Fruit fly (Drosophila melanogaster): ENCODE measurements around the gene rho.

rho gene

dm6 chr3L:1442906-1443305 is 20.7 kb upstream of the rho start (continued):
- TF ChIP-seq tll (GFP tag; optimal IDR thresholded peaks at IDR 0.05) (no peak), CG2120 (GFP tag; optimal IDR thresholded peaks at IDR 0.05) (no peak), kah (GFP tag; optimal IDR thresholded peaks at IDR 0.05) (peak; percentile 31), CG42726 (GFP tag; IDR thresholded peaks at IDR 0.05; ENCODE audit: partially characterized antibody) (no peak), row (GFP tag; IDR thresholded peaks at IDR 0.05) (peak; percentile 87), Ptx1 (GFP tag; IDR thresholded peaks at IDR 0.05) (peak; percentile 75), klu (GFP tag; IDR thresholded peaks at IDR 0.05) (0 out of 2 replicates have a peak, but pooled peaks have one; percentile 46), Vsx1 (GFP tag; optimal IDR thresholded peaks at IDR 0.05) (peak; percentile 28), Side (GFP tag; optimal IDR thresholded peaks at IDR 0.05) (peak; percentile 74), CG10543 (GFP tag; optimal IDR thresholded peaks at IDR 0.05) (no peak), nau (GFP tag; optimal IDR thresholded peaks at IDR 0.05) (no peak), H15 (GFP tag; IDR thresholded peaks at IDR 0.05) (peak; percentile 92), ind (GFP tag; optimal IDR thresholded peaks at IDR 0.05) (peak; percentile 60), CG30403 (GFP tag; optimal IDR thresholded peaks at IDR 0.05) (peak; percentile 74), hth (optimal IDR thresholded peaks at IDR 0.05) (no peak), CG9932 (GFP tag; IDR thresholded peaks at IDR 0.05) (no peak), sr (GFP tag; IDR thresholded peaks at IDR 0.05) (0 out of 3 replicates have a peak, but pooled peaks have one; percentile 27), CG1602 (GFP tag; optimal IDR thresholded peaks at IDR 0.05) (peak; percentile 91), pzg (GFP tag; optimal IDR thresholded peaks at IDR 0.05) (no peak), CG34422 (GFP tag; IDR thresholded peaks at IDR 0.05) (peak; percentile 90), HLHmδ (GFP tag; optimal IDR thresholded peaks at IDR 0.05) (no peak), pnt (GFP tag; optimal IDR thresholded peaks at IDR 0.05) (peak; percentile 83), CG7357 (GFP tag; IDR thresholded peaks at IDR 0.05) (peak; percentile 76), hkb (optimal IDR thresholded peaks at IDR 0.05) (no peak), hkb (GFP tag; IDR thresholded peaks at IDR 0.05) (peak; percentile 84), Hmr (GFP tag; optimal IDR thresholded peaks at IDR 0.05) (no peak), gro (GFP tag; optimal IDR thresholded peaks at IDR 0.05) (no peak), Trl (optimal IDR thresholded peaks at IDR 0.05) (no peak), Trl (GFP tag; optimal IDR thresholded peaks at IDR 0.05) (peak; percentile 85), Atf3 (GFP tag; optimal IDR thresholded peaks at IDR 0.05) (peak; percentile 71), CG15073 (GFP tag; optimal IDR thresholded peaks at IDR 0.05) (peak; percentile 72), CG18764 (GFP tag; optimal IDR thresholded peaks at IDR 0.05) (peak; percentile 63), eve (GFP tag; optimal IDR thresholded peaks at IDR 0.05) (peak in 1 of 2 experiments; percentile 88), trh (GFP tag; optimal IDR thresholded peaks at IDR 0.05) (peak; percentile 67), CG2889 (GFP tag; IDR thresholded peaks at IDR 0.05) (peak; percentile 57; the same call in 2 of the 3 replicates), Opbp (GFP tag; IDR thresholded peaks at IDR 0.05; ENCODE audit: partially characterized antibody) (no peak), slou (GFP tag; optimal IDR thresholded peaks at IDR 0.05) (no peak), CG15514 (GFP tag; optimal IDR thresholded peaks at IDR 0.05) (no peak), gcm2 (GFP tag; optimal IDR thresholded peaks at IDR 0.05) (peak; percentile 31), sqz (GFP tag; optimal IDR thresholded peaks at IDR 0.05) (peak; percentile 78), ac (GFP tag; optimal IDR thresholded peaks at IDR 0.05) (peak; percentile 72), mirr (GFP tag; optimal IDR thresholded peaks at IDR 0.05) (no peak), pho (GFP tag; optimal IDR thresholded peaks at IDR 0.05) (no peak), gce (GFP tag; IDR thresholded peaks at IDR 0.05) (peak; percentile 88), cas (GFP tag; IDR thresholded peaks at IDR 0.05) (no peak), CG6854 (GFP tag; optimal IDR thresholded peaks at IDR 0.05) (no peak), sna (GFP tag; IDR thresholded peaks at IDR 0.05; ENCODE audit: partially characterized antibody) (no peak), CG32767 (GFP tag; IDR thresholded peaks at IDR 0.05) (peak; percentile 75), CG31388 (GFP tag; optimal IDR thresholded peaks at IDR 0.05) (peak; percentile 65), CG14667 (GFP tag; IDR thresholded peaks at IDR 0.05) (peak; percentile 87), zfh1 (GFP tag; IDR thresholded peaks at IDR 0.05) (peak; percentile 98), Gug (GFP tag; IDR thresholded peaks at IDR 0.05) (peak; percentile 77; the same call in 2 of the 4 replicates), Deaf1 (tag; optimal IDR thresholded peaks at IDR 0.05) (peak; percentile 40)
